Fruit fly (Drosophila melanogaster): ENCODE measurements around the gene Pomp.

The Pomp gene

dm6 chr2L:20803733-20804164 lies 16.3 kb downstream of the Pomp start:
- no peak for TF ChIP-seq Dfd (GFP tag; optimal IDR thresholded peaks at IDR 0.05)
- TF ChIP-seq fru (GFP tag; optimal IDR thresholded peaks at IDR 0.05), result no peak
- TF ChIP-seq psq (GFP tag; optimal IDR thresholded peaks at IDR 0.05), result peak; percentile 22

dm6 chr2L:20805624-20806339 lies 18.3 kb downstream of the Pomp start:
- TF ChIP-seq Dfd (GFP tag; optimal IDR thresholded peaks at IDR 0.05) (no peak), OdsH (GFP tag; optimal IDR thresholded peaks at IDR 0.05) (peak; percentile 77), sage (GFP tag; optimal IDR thresholded peaks at IDR 0.05) (peak; percentile 21), Hr83 (GFP tag; optimal IDR thresholded peaks at IDR 0.05; ENCODE audit: poor library complexity, severe bottlenecking) (no peak), HLH106 (tag; optimal IDR thresholded peaks at IDR 0.05) (peak; percentile 61), foxo (GFP tag; optimal IDR thresholded peaks at IDR 0.05) (peak in 1 of 2 experiments; percentile 75), Hr78 (GFP tag; optimal IDR thresholded peaks at IDR 0.05) (no peak), tai (GFP tag; optimal IDR thresholded peaks at IDR 0.05) (no peak), Sp1 (GFP tag; optimal IDR thresholded peaks at IDR 0.05) (peak; percentile 15), jim (GFP tag; optimal IDR thresholded peaks at IDR 0.05) (no peak), fru (GFP tag; optimal IDR thresholded peaks at IDR 0.05) (peak; percentile 75), CG9705 (GFP tag; optimal IDR thresholded peaks at IDR 0.05) (no peak), usp (GFP tag; optimal IDR thresholded peaks at IDR 0.05) (no peak), br (GFP tag; optimal IDR thresholded peaks at IDR 0.05) (peak; percentile 52), lola (GFP tag; optimal IDR thresholded peaks at IDR 0.05) (no peak), Abd-B (GFP tag; optimal IDR thresholded peaks at IDR 0.05) (no peak), psq (GFP tag; optimal IDR thresholded peaks at IDR 0.05) (peak; percentile 71), rgr (GFP tag; optimal IDR thresholded peaks at IDR 0.05) (peak; percentile 83), brk (GFP tag; optimal IDR thresholded peaks at IDR 0.05) (peak; percentile 49), pan (optimal IDR thresholded peaks at IDR 0.05) (no peak), ey (GFP tag; optimal IDR thresholded peaks at IDR 0.05) (peak; percentile 55), Myc (optimal IDR thresholded peaks at IDR 0.05) (no peak), Vsx2 (GFP tag; optimal IDR thresholded peaks at IDR 0.05; ENCODE audit: partially characterized antibody) (no peak), Dif (GFP tag; optimal IDR thresholded peaks at IDR 0.05; ENCODE audit: partially characterized antibody) (no peak), woc (GFP tag; optimal IDR thresholded peaks at IDR 0.05) (peak; percentile 21), dsf (GFP tag; optimal IDR thresholded peaks at IDR 0.05; ENCODE audit: borderline replicate concordance) (no peak), dl (GFP tag; optimal IDR thresholded peaks at IDR 0.05; ENCODE audit: insufficient read depth in 1 of 2, partially characterized antibody in 2 of 2) (no peak), h (GFP tag; optimal IDR thresholded peaks at IDR 0.05) (peak; percentile 82), Jra (GFP tag; optimal IDR thresholded peaks at IDR 0.05) (no peak), Mio (GFP tag; optimal IDR thresholded peaks at IDR 0.05) (no peak), Hnf4 (GFP tag; optimal IDR thresholded peaks at IDR 0.05) (peak; percentile 60), GATAd (GFP tag; optimal IDR thresholded peaks at IDR 0.05) (no peak), dmrt93B (GFP tag; optimal IDR thresholded peaks at IDR 0.05) (peak; percentile 41), N (GFP tag; optimal IDR thresholded peaks at IDR 0.05) (no peak), CrebA (GFP tag; optimal IDR thresholded peaks at IDR 0.05; ENCODE audit: borderline replicate concordance) (no peak), Rel (GFP tag; optimal IDR thresholded peaks at IDR 0.05) (peak; percentile 40), Rel (tag; optimal IDR thresholded peaks at IDR 0.05) (peak; percentile 6), sv (GFP tag; optimal IDR thresholded peaks at IDR 0.05) (peak; percentile 94), CG32264 (GFP tag; optimal IDR thresholded peaks at IDR 0.05) (no peak)

- no peak for TF ChIP-seq Dfd (GFP tag; optimal IDR thresholded peaks at IDR 0.05)
- TF ChIP-seq rgr (GFP tag; optimal IDR thresholded peaks at IDR 0.05), result no peak
- no peak for TF ChIP-seq CG9705 (GFP tag; optimal IDR thresholded peaks at IDR 0.05)
- no peak for TF ChIP-seq fru (GFP tag; optimal IDR thresholded peaks at IDR 0.05)
- no peak for TF ChIP-seq CG32264 (GFP tag; optimal IDR thresholded peaks at IDR 0.05)
- no peak for TF ChIP-seq HLH106 (tag; optimal IDR thresholded peaks at IDR 0.05)
- TF ChIP-seq woc (GFP tag; optimal IDR thresholded peaks at IDR 0.05), result no peak
- no peak for TF ChIP-seq OdsH (GFP tag; optimal IDR thresholded peaks at IDR 0.05)
- no peak for TF ChIP-seq h (GFP tag; optimal IDR thresholded peaks at IDR 0.05)
- no peak for TF ChIP-seq Jra (GFP tag; optimal IDR thresholded peaks at IDR 0.05)
- TF ChIP-seq Rel (GFP tag; optimal IDR thresholded peaks at IDR 0.05), result no peak
- no peak for TF ChIP-seq Rel (tag; optimal IDR thresholded peaks at IDR 0.05)
- TF ChIP-seq foxo (GFP tag; optimal IDR thresholded peaks at IDR 0.05), result no peak
- TF ChIP-seq usp (GFP tag; optimal IDR thresholded peaks at IDR 0.05), result no peak
Observed at dm6 chr2L:20806619-20807018, 19.2 kb downstream of the Pomp start.
